Fruit fly (Drosophila melanogaster): Measurements from ENCODE around the gene TfIIFbeta.

DNA sequence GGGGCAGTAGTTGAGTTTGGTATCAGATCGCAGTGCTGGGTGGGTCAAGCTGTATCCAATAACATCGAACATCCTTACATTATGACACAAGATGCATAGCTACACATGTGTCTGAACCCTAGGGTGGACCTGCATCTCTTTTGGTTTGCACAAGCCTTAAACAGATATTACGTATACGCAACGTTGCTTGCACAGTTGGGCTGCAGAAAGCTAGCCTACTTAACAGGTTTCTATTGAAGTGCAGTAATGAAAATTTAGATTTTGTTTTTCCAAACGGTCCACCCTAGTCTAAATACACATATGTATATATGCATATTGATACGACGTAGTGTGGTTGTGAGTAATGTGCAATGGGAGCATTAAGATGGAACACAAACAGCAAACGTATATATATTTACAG lies 7.6 kb upstream of the TfIIFbeta start:
- TF ChIP-seq Dll (optimal IDR thresholded peaks at IDR 0.05) (no peak), CG8478 (optimal IDR thresholded peaks at IDR 0.05) (no peak), pan (optimal IDR thresholded peaks at IDR 0.05) (no peak), psq (optimal IDR thresholded peaks at IDR 0.05) (no peak)

All from whole organism.